Worm (Caenorhabditis elegans): ENCODE results near the gene fbxb-15.

DNA sequence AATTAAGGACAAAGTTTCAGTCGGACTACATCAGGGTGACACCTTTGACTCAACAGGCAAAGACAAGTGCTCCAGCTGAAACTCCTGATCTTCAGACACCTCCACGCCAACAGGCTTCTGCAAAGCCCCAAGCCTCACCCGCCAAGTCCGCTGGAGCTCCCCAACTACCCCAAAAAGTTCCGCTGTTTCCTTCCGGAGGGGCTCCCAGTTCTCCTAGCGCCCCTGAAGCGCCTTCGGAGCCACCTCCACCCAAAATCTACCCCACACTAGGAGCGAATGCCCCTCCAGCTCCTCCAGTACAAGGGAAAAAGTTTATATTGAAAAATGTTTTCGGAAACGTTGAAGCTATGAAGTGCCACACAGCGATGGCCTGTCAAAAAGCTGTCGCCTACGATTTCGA is 50.2 kb downstream of the fbxb-15 start:
- TF ChIP-seq him-1 (tag; optimal IDR thresholded peaks at IDR 0.05) (no peak), W03F9.2 (tag; optimal IDR thresholded peaks at IDR 0.05) (no peak)

Measured in whole organism, L4/young adult.